Worm (Caenorhabditis elegans) whole organism, late embryonic: ENCODE measurements around the gene C29E4.10.

Experiments used
- K02D7.2 ChIP-seq: sonication (generic microtip); optimal IDR thresholded peaks from 2 replicates; lab custom pipeline; 2017; ENCODE audit warnings: mild to moderate bottlenecking, missing genetic modification characterization, missing compliant biosample characterization
- K09A11.1 ChIP-seq: sonication (generic microtip); optimal IDR thresholded peaks from 2 replicates; lab custom pipeline; 2017; ENCODE audit warnings: antibody characterized with exemption, mild to moderate bottlenecking, missing genetic modification characterization, missing compliant biosample characterization; ENCODE audit not compliant: insufficient read depth
- Y22D7AL.16 ChIP-seq: sonication (generic microtip); optimal IDR thresholded peaks from 2 replicates; lab custom pipeline; 2016; ENCODE audit warnings: missing genetic modification characterization, missing compliant biosample characterization
- ahr-1 ChIP-seq: sonication (generic microtip); optimal IDR thresholded peaks from 2 replicates; lab custom pipeline; 2016; ENCODE audit warnings: missing genetic modification characterization, missing compliant biosample characterization
- ceh-14 ChIP-seq: sonication (generic microtip); optimal IDR thresholded peaks from 2 replicates; lab custom pipeline; 2016; ENCODE audit warnings: missing genotype, missing genetic modification characterization, missing compliant biosample characterization
- ceh-19 ChIP-seq: fragments of 200-800 bp; sonication (Bioruptor generic); optimal IDR thresholded peaks from 2 replicates; lab custom pipeline; 2018; ENCODE audit warnings: mild to moderate bottlenecking, missing genetic modification characterization, missing compliant biosample characterization
- ceh-2 ChIP-seq: sonication (generic microtip); optimal IDR thresholded peaks from 2 replicates; lab custom pipeline; 2016; ENCODE audit warnings: missing genotype, missing genetic modification characterization, missing compliant biosample characterization
- ceh-22 ChIP-seq: sonication (generic microtip); optimal IDR thresholded peaks from 2 replicates; lab custom pipeline; 2017; ENCODE audit warnings: missing biosample characterization, missing genetic modification characterization
- ceh-24 ChIP-seq: sonication (generic microtip); optimal IDR thresholded peaks from 2 replicates; lab custom pipeline; 2016; ENCODE audit warnings: mild to moderate bottlenecking, missing genetic modification characterization, missing compliant biosample characterization
- ceh-31 ChIP-seq: sonication (generic microtip); optimal IDR thresholded peaks from 2 replicates; lab custom pipeline; 2016; ENCODE audit warnings: missing genetic modification characterization, missing compliant biosample characterization
- ceh-34 ChIP-seq: sonication (generic microtip); optimal IDR thresholded peaks from 2 replicates; lab custom pipeline; 2016; ENCODE audit warnings: mild to moderate bottlenecking, missing genetic modification characterization, missing compliant biosample characterization
- ceh-6 ChIP-seq: fragments of 200-800 bp; sonication (Bioruptor generic); optimal IDR thresholded peaks from 2 replicates; lab custom pipeline; 2018; ENCODE audit warnings: mild to moderate bottlenecking, missing genetic modification characterization, missing compliant biosample characterization
- che-1 ChIP-seq: sonication (generic microtip); optimal IDR thresholded peaks from 2 replicates; lab custom pipeline; 2016; ENCODE audit warnings: mild to moderate bottlenecking, missing genetic modification characterization, missing compliant biosample characterization
- elt-4 ChIP-seq: sonication (generic microtip); optimal IDR thresholded peaks from 2 replicates; lab custom pipeline; 2016; ENCODE audit warnings: missing genetic modification characterization, missing compliant biosample characterization
- fkh-10 ChIP-seq: fragments of 150-350 bp; optimal IDR thresholded peaks from 2 replicates; lab custom pipeline; 2014; ENCODE audit warnings: missing biosample characterization, missing genetic modification reagents, missing genetic modification characterization
- fkh-6 ChIP-seq: sonication (generic microtip); optimal IDR thresholded peaks from 2 replicates; lab custom pipeline; 2016; ENCODE audit warnings: missing genetic modification characterization, missing compliant biosample characterization
- hlh-15 ChIP-seq: sonication (generic microtip); optimal IDR thresholded peaks from 2 replicates; lab custom pipeline; 2016; ENCODE audit warnings: missing genetic modification characterization, missing compliant biosample characterization
- hlh-30 ChIP-seq: sonication (generic microtip); optimal IDR thresholded peaks from 2 replicates; lab custom pipeline; 2017; ENCODE audit warnings: antibody characterized with exemption, missing genetic modification characterization, missing compliant biosample characterization; ENCODE audit not compliant: insufficient read depth
- lin-11 ChIP-seq: fragments of 200-800 bp; sonication (Bioruptor generic); optimal IDR thresholded peaks from 2 replicates; lab custom pipeline; 2018; ENCODE audit warnings: mild to moderate bottlenecking, missing genetic modification characterization, missing compliant biosample characterization
- madf-2 ChIP-seq: sonication (generic microtip); optimal IDR thresholded peaks from 2 replicates; lab custom pipeline; 2017; ENCODE audit warnings: missing genetic modification characterization, missing compliant biosample characterization
- nfya-1 ChIP-seq: sonication (generic microtip); optimal IDR thresholded peaks from 2 replicates; lab custom pipeline; 2017; ENCODE audit warnings: missing genetic modification characterization, mild to moderate bottlenecking, missing compliant biosample characterization, antibody characterized with exemption, moderate library complexity
- nhr-11 ChIP-seq: fragments of 150-350 bp; optimal IDR thresholded peaks from 2 replicates; lab custom pipeline; 2014; ENCODE audit warnings: missing biosample characterization, missing genetic modification characterization
- npax-4 ChIP-seq: sonication (generic microtip); optimal IDR thresholded peaks from 2 replicates; lab custom pipeline; 2016; ENCODE audit warnings: missing genetic modification characterization, missing compliant biosample characterization
- pha-4 ChIP-seq: fragments of 150-350 bp; optimal IDR thresholded peaks from 2 replicates; lab custom pipeline; 2018; ENCODE audit warnings: missing biosample characterization, missing genetic modification reagents, missing genetic modification characterization
- ref-2 ChIP-seq: sonication (generic microtip); optimal IDR thresholded peaks from 2 replicates; lab custom pipeline; 2016; ENCODE audit warnings: missing genetic modification characterization, missing compliant biosample characterization
- sdc-2 ChIP-seq: sonication (generic microtip); optimal IDR thresholded peaks from 2 replicates; lab custom pipeline; 2016; ENCODE audit warnings: missing genotype, missing genetic modification characterization, missing compliant biosample characterization
- sox-4 ChIP-seq: sonication (generic microtip); optimal IDR thresholded peaks from 2 replicates; lab custom pipeline; 2017; ENCODE audit warnings: mild to moderate bottlenecking, missing genetic modification characterization, inconsistent platforms, missing compliant biosample characterization
- tbx-7 ChIP-seq: sonication (generic microtip); optimal IDR thresholded peaks from 2 replicates; lab custom pipeline; 2016; ENCODE audit warnings: missing genotype, missing genetic modification characterization, missing compliant biosample characterization
- unc-3 ChIP-seq, 2 experiments: fragments of 200-800 bp in 1 of 2; sonication (Bioruptor generic) in 1 of 2; sonication (generic microtip) in 1 of 2; conservative IDR thresholded peaks in 1 of 2; optimal IDR thresholded peaks in 1 of 2; 2 replicates each; pipeline versions ENCODE4 v1.3.6 to Lab custom; 2016 to 2022; ENCODE audit warnings: missing compliant biosample characterization in 2 of 2, missing genetic modification characterization in 2 of 2, missing genetic modification reagents in 1 of 2
- unc-42 ChIP-seq: sonication (generic microtip); optimal IDR thresholded peaks from 2 replicates; lab custom pipeline; 2016; ENCODE audit warnings: missing genotype, missing genetic modification characterization, missing compliant biosample characterization
- unc-86 ChIP-seq: sonication (generic microtip); optimal IDR thresholded peaks from 2 replicates; lab custom pipeline; 2016; ENCODE audit warnings: missing genetic modification characterization, missing compliant biosample characterization
- zip-5 ChIP-seq: sonication (generic microtip); optimal IDR thresholded peaks from 2 replicates; lab custom pipeline; 2016; ENCODE audit warnings: missing genetic modification characterization, missing compliant biosample characterization
- ztf-16 ChIP-seq: sonication (generic microtip); optimal IDR thresholded peaks from 2 replicates; lab custom pipeline; 2017; ENCODE audit warnings: missing genetic modification characterization, missing compliant biosample characterization

The C29E4.10 gene

ce11 chrIII:7919823-7920222 lies 17.8 kb upstream of the C29E4.10 start, which contains the start of gene C29E4.14:
TSS of gene C29E4.14 (plus strand) at chrIII:7920123.
- TF ChIP-seq ceh-22 (tag; lab: Kevin White, UChicago) (no peak), fkh-6 (tag; lab: Kevin White, UChicago) (no peak), Y22D7AL.16 (tag; lab: Kevin White, UChicago) (no peak), sdc-2 (tag; lab: Kevin White, UChicago) (no peak), ceh-19 (no peak), sox-4 (tag; lab: Kevin White, UChicago) (no peak), ahr-1 (no peak), hlh-30 (tag; lab: Kevin White, UChicago) (no peak)
- TF ChIP-seq, all 69 proteins: peak for 0

ce11 chrIII:7922207-7922606 lies 15.4 kb upstream of the C29E4.10 start, which contains the start of gene C29E4.17:
TSS of gene C29E4.17 (plus strand) at chrIII:7922507.
- TF ChIP-seq zip-5 (tag; lab: Kevin White, UChicago), result no peak
- TF ChIP-seq tbx-7 (tag; lab: Kevin White, UChicago), result no peak
- no peak for TF ChIP-seq npax-4 (tag; lab: Kevin White, UChicago)
- TF ChIP-seq fkh-10, result no peak
- no peak for TF ChIP-seq madf-2 (tag; lab: Kevin White, UChicago)
- TF ChIP-seq ztf-16 (tag; lab: Kevin White, UChicago), result no peak
- no peak for TF ChIP-seq hlh-15 (tag; lab: Kevin White, UChicago)

- TF ChIP-seq ztf-16 (tag; lab: Kevin White, UChicago), result no peak
- no peak for TF ChIP-seq pha-4 (tag; lab: Kevin White, UChicago)
- TF ChIP-seq K02D7.2 (tag; lab: Kevin White, UChicago), result no peak
- TF ChIP-seq unc-3 (GFP tag; conservative IDR thresholded peaks at IDR 0.05; lab: Robert Waterston, UW), result no peak
- no peak for TF ChIP-seq unc-3 (tag; optimal IDR thresholded peaks at IDR 0.05; lab: Kevin White, UChicago)
- TF ChIP-seq nhr-11 (tag; lab: Kevin White, UChicago), result no peak
- TF ChIP-seq lin-11, result no peak
Measured at ce11 chrIII:7924821-7925220, 12.8 kb upstream of the C29E4.10 start, which contains the start of gene tag-250. TSS of gene tag-250 (minus strand) at chrIII:7924921.

- no peak for TF ChIP-seq ahr-1
- no peak for TF ChIP-seq K09A11.1 (tag; lab: Kevin White, UChicago)
- peak; percentile 11 for TF ChIP-seq ceh-2 (tag; lab: Kevin White, UChicago)
- TF ChIP-seq, all 69 proteins: peak for 1
Measured at ce11 chrIII:7925968-7926367, 11.7 kb upstream of the C29E4.10 start.

ce11 chrIII:7928549-7929129 lies 9.0 kb upstream of the C29E4.10 start, which contains the start of the genes C29E4.13 and npp-15:
TSS of gene C29E4.13 (minus strand) at chrIII:7928717.
TSS of gene npp-15 (plus strand) at chrIII:7929043.
- no peak for TF ChIP-seq unc-86 (tag; lab: Kevin White, UChicago)
- peak; percentile 20 for TF ChIP-seq nfya-1 (tag; lab: Kevin White, UChicago)

- TF ChIP-seq ceh-34 (tag; lab: Kevin White, UChicago), result no peak
- TF ChIP-seq elt-4, result no peak
- no peak for TF ChIP-seq ref-2 (tag; lab: Kevin White, UChicago)
- TF ChIP-seq nhr-11 (tag; lab: Kevin White, UChicago), result no peak
- TF ChIP-seq ceh-31 (tag; lab: Kevin White, UChicago), result no peak
- TF ChIP-seq ceh-14 (tag; lab: Kevin White, UChicago), result no peak
- no peak for TF ChIP-seq ceh-2 (tag; lab: Kevin White, UChicago)
- no peak for TF ChIP-seq ceh-24 (tag; lab: Kevin White, UChicago)
- TF ChIP-seq unc-42, result no peak
- TF ChIP-seq che-1 (tag; lab: Kevin White, UChicago), result no peak
- TF ChIP-seq ceh-6 (GFP tag; lab: Kevin White, UChicago), result no peak
- no peak for TF ChIP-seq fkh-10
Measured at ce11 chrIII:7933235-7933634, 4.4 kb upstream of the C29E4.10 start, which contains the start of gene ran-2. TSS of gene ran-2 (plus strand) at chrIII:7933535.
